Worm (Caenorhabditis elegans) whole organism, mixed stage, embryonic: ENCODE data around the gene F38A6.4.

Experiments used
- M03D4.4 ChIP-seq: sonication (generic microtip); optimal IDR thresholded peaks from 2 replicates; lab custom pipeline; 2017; ENCODE audit warnings: mild to moderate bottlenecking, missing genetic modification characterization, missing compliant biosample characterization
- blmp-1 ChIP-seq: fragments of 150-350 bp; optimal IDR thresholded peaks from 2 replicates; lab custom pipeline; 2014; ENCODE audit warnings: missing biosample characterization, missing genetic modification characterization
- ceh-39 ChIP-seq: fragments of 150-350 bp; optimal IDR thresholded peaks from 2 replicates; lab custom pipeline; 2014; ENCODE audit warnings: missing biosample characterization, missing genetic modification characterization
- ceh-43 ChIP-seq: fragments of 200-800 bp; sonication (Bioruptor generic); optimal IDR thresholded peaks from 2 replicates; lab custom pipeline; 2018; ENCODE audit warnings: mild to moderate bottlenecking, missing genetic modification characterization, moderate library complexity, missing compliant biosample characterization
- ceh-83 ChIP-seq: fragments of 200-800 bp; sonication (Bioruptor generic); optimal IDR thresholded peaks from 2 replicates; lab custom pipeline; 2018; ENCODE audit warnings: mild to moderate bottlenecking, missing genetic modification characterization, missing compliant biosample characterization
- ces-1 ChIP-seq: fragments of 150-350 bp; optimal IDR thresholded peaks from 2 replicates; lab custom pipeline; 2014; ENCODE audit warnings: missing biosample characterization, missing genetic modification reagents, missing genetic modification characterization
- cnd-1 ChIP-seq: fragments of 200-800 bp; sonication (Bioruptor generic); optimal IDR thresholded peaks from 2 replicates; lab custom pipeline; 2018; ENCODE audit warnings: mild to moderate bottlenecking, missing genetic modification characterization, missing compliant biosample characterization
- elt-1 ChIP-seq: sonication (generic microtip); optimal IDR thresholded peaks from 2 replicates; lab custom pipeline; 2017; ENCODE audit warnings: missing genetic modification characterization, mild to moderate bottlenecking, missing compliant biosample characterization, antibody characterized with exemption, moderate library complexity, borderline replicate concordance; ENCODE audit not compliant: insufficient read depth
- elt-3 ChIP-seq: fragments of 150-350 bp; optimal IDR thresholded peaks from 2 replicates; lab custom pipeline; 2014; ENCODE audit warnings: missing biosample characterization, missing genetic modification characterization
- flh-1 ChIP-seq: fragments of 200-800 bp; sonication (Bioruptor generic); optimal IDR thresholded peaks from 2 replicates; lab custom pipeline; 2018; ENCODE audit warnings: mild to moderate bottlenecking, missing genetic modification characterization, moderate library complexity, missing compliant biosample characterization
- ham-2 ChIP-seq: fragments of 200-800 bp; sonication (Bioruptor generic); optimal IDR thresholded peaks from 2 replicates; lab custom pipeline; 2018; ENCODE audit warnings: mild to moderate bottlenecking, missing genetic modification characterization, missing compliant biosample characterization
- hlh-1 ChIP-seq: fragments of 150-350 bp; optimal IDR thresholded peaks from 2 replicates; lab custom pipeline; 2014; ENCODE audit warnings: missing biosample characterization, missing genetic modification reagents, missing genetic modification characterization
- lin-13 ChIP-seq: fragments of 150-350 bp; optimal IDR thresholded peaks from 2 replicates; lab custom pipeline; 2014; ENCODE audit warnings: missing biosample characterization, missing genetic modification characterization
- lin-32 ChIP-seq: fragments of 200-800 bp; sonication (Bioruptor generic); optimal IDR thresholded peaks from 2 replicates; lab custom pipeline; 2018; ENCODE audit warnings: mild to moderate bottlenecking, missing genetic modification characterization, missing compliant biosample characterization
- lsy-2 ChIP-seq: fragments of 150-350 bp; optimal IDR thresholded peaks from 2 replicates; lab custom pipeline; 2014; ENCODE audit warnings: missing biosample characterization, missing genetic modification characterization
- mab-5 ChIP-seq: fragments of 150-350 bp; optimal IDR thresholded peaks from 2 replicates; lab custom pipeline; 2014; ENCODE audit warnings: missing biosample characterization, missing genetic modification characterization
- mep-1 ChIP-seq: fragments of 150-350 bp; optimal IDR thresholded peaks from 2 replicates; lab custom pipeline; 2017; ENCODE audit warnings: missing biosample characterization, missing genetic modification reagents, missing genetic modification characterization, inconsistent platforms
- nhr-12 ChIP-seq: fragments of 150-350 bp; optimal IDR thresholded peaks from 2 replicates; lab custom pipeline; 2014; ENCODE audit warnings: missing biosample characterization, missing genetic modification characterization
- nhr-237 ChIP-seq: fragments of 150-350 bp; optimal IDR thresholded peaks from 2 replicates; lab custom pipeline; 2014; ENCODE audit warnings: missing biosample characterization, missing genetic modification characterization
- nhr-28 ChIP-seq: fragments of 150-350 bp; optimal IDR thresholded peaks from 2 replicates; lab custom pipeline; 2014; ENCODE audit warnings: missing biosample characterization, missing genetic modification characterization
- nhr-76 ChIP-seq: sonication (generic microtip); optimal IDR thresholded peaks from 2 replicates; lab custom pipeline; 2017; ENCODE audit warnings: missing biosample characterization, missing genetic modification characterization
- pha-4 ChIP-seq: fragments of 150-350 bp; optimal IDR thresholded peaks from 2 replicates; lab custom pipeline; 2018; ENCODE audit warnings: missing biosample characterization, missing genetic modification reagents, missing genetic modification characterization
- sem-2 ChIP-seq: fragments of 200-800 bp; sonication (Bioruptor generic); optimal IDR thresholded peaks from 2 replicates; lab custom pipeline; 2018; ENCODE audit warnings: mild to moderate bottlenecking, missing genetic modification characterization, missing compliant biosample characterization
- snpc-4 ChIP-seq: fragments of 150-350 bp; optimal IDR thresholded peaks from 2 replicates; lab custom pipeline; 2014; ENCODE audit warnings: missing biosample characterization, missing genetic modification characterization
- sptf-1 ChIP-seq: sonication (generic microtip); optimal IDR thresholded peaks from 2 replicates; lab custom pipeline; 2017; ENCODE audit warnings: mild to moderate bottlenecking, missing genetic modification characterization, moderate library complexity, missing compliant biosample characterization
- tbx-8 ChIP-seq: fragments of 200-800 bp; sonication (Bioruptor generic); optimal IDR thresholded peaks from 2 replicates; lab custom pipeline; 2018; ENCODE audit warnings: mild to moderate bottlenecking, missing genetic modification characterization, moderate library complexity, missing compliant biosample characterization
- unc-120 ChIP-seq: sonication (generic microtip); optimal IDR thresholded peaks from 2 replicates; lab custom pipeline; 2017; ENCODE audit warnings: missing genetic modification characterization, missing compliant biosample characterization; ENCODE audit not compliant: poor library complexity, severe bottlenecking
- unc-39 ChIP-seq: fragments of 150-350 bp; optimal IDR thresholded peaks from 2 replicates; lab custom pipeline; 2014; ENCODE audit warnings: missing biosample characterization, missing genetic modification characterization
- unc-62 ChIP-seq: fragments of 150-350 bp; optimal IDR thresholded peaks from 2 replicates; lab custom pipeline; 2014; ENCODE audit warnings: missing biosample characterization, missing genetic modification reagents, missing genetic modification characterization
- zip-8 ChIP-seq: fragments of 150-350 bp; optimal IDR thresholded peaks from 2 replicates; lab custom pipeline; 2014; ENCODE audit warnings: missing biosample characterization, missing genetic modification characterization
- ztf-11 ChIP-seq: fragments of 150-350 bp; optimal IDR thresholded peaks from 2 replicates; lab custom pipeline; 2014; ENCODE audit warnings: missing biosample characterization, missing genetic modification characterization

F38A6.4 gene

DNA sequence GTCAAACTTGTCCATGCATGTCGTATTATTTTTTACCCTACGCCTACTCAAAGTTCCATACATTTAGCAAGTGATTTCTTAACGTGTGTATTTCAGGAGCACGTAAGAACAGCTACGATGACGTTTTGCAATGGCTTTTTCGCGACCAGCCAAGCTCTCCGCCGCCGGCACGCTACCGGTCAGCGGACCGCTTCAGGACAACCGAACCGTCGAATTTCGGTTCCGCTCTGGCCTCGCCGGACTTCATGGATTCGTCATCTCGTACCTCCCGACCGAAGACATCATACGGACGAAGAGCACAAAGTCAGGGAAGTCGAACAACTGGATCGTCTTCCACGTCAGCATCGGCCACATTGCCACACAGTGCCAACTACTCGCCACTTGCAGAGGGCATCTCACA lies 8.5 kb upstream of the F38A6.4 start:
- TF ChIP-seq snpc-4 (tag; lab: Kevin White, UChicago) (no peak), ham-2 (no peak), ceh-43 (GFP tag; lab: Kevin White, UChicago) (no peak), pha-4 (no peak), M03D4.4 (tag; lab: Kevin White, UChicago) (no peak), lin-13 (tag; lab: Kevin White, UChicago) (no peak), mep-1 (no peak), mab-5 (tag; lab: Kevin White, UChicago) (no peak), tbx-8 (no peak), cnd-1 (tag; lab: Kevin White, UChicago) (no peak), zip-8 (no peak), elt-3 (tag; lab: Kevin White, UChicago) (no peak), lsy-2 (tag; lab: Kevin White, UChicago) (no peak)

DNA sequence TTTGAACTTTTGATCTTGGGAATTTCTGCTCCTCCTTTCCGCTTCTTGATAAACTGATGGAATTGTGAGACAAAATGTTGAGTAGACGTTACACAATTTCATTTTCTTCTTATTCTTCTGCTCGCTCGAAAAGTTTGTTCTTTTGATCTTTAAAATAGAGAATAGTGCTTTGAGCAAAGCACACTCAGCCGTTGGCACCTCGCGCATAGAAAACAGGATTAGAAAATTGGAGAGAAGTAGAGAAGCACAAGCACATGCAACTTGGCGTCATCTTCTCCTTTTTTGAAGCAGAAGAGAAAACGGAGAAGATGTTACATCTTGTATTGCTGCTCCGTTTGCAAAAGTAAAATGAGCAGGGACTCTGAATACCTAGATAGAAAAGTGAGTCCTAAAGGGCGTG lies 7.0 kb upstream of the F38A6.4 start:
- TF ChIP-seq unc-62 (GFP tag; lab: Kevin White, UChicago), result peak; percentile 30
- no peak for TF ChIP-seq ceh-83 (GFP tag; lab: Kevin White, UChicago)
- no peak for TF ChIP-seq ceh-39
- peak; percentile 96 for TF ChIP-seq ces-1 (GFP tag; lab: Kevin White, UChicago)
- TF ChIP-seq hlh-1 (tag; lab: Kevin White, UChicago), result no peak
- no peak for TF ChIP-seq M03D4.4 (tag; lab: Kevin White, UChicago)
- TF ChIP-seq nhr-76, result no peak
- TF ChIP-seq lin-13 (tag; lab: Kevin White, UChicago), result no peak
- TF ChIP-seq mep-1, result peak; percentile 33
- no peak for TF ChIP-seq flh-1 (GFP tag; lab: Kevin White, UChicago)

DNA sequence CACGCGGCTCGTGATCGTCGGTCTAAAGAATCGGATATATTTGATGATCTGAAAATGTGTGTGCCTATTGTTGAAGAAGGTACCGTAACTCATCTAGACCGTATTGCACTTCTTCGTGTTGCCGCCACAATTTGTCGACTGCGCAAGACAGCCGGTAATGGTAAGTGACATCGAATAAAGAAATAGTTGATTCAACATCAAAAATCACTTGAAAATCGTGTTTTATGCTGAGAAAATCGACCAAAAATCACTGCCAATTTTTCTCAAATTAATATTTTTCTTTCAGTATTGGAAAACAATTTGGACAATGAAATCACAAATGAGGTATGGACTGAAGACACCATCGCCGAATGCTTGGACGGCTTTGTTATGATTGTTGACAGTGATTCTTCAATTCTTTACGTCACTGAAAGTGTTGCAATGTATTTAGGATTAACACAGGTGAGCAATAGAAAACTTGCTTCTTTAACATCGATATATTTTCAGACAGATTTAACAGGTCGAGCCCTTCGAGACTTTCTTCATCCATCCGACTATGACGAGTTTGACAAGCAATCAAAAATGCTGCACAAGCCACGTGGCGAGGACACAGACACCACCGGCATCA lies 6.3 kb upstream of the F38A6.4 start:
- TF ChIP-seq tbx-8 (no peak), lin-13 (tag; lab: Kevin White, UChicago) (no peak), elt-3 (tag; lab: Kevin White, UChicago) (no peak), sem-2 (GFP tag; lab: Kevin White, UChicago) (no peak), unc-39 (no peak), hlh-1 (tag; lab: Kevin White, UChicago) (no peak), pha-4 (no peak), blmp-1 (tag; lab: Kevin White, UChicago) (no peak), nhr-28 (tag; lab: Kevin White, UChicago) (no peak), ces-1 (GFP tag; lab: Kevin White, UChicago) (no peak), lsy-2 (tag; lab: Kevin White, UChicago) (no peak), nhr-12 (tag; lab: Kevin White, UChicago) (no peak), ztf-11 (tag; lab: Kevin White, UChicago) (no peak), ceh-43 (GFP tag; lab: Kevin White, UChicago) (no peak), elt-1 (no peak), lin-32 (GFP tag; lab: Kevin White, UChicago) (no peak), mab-5 (tag; lab: Kevin White, UChicago) (no peak), ceh-39 (no peak)

DNA sequence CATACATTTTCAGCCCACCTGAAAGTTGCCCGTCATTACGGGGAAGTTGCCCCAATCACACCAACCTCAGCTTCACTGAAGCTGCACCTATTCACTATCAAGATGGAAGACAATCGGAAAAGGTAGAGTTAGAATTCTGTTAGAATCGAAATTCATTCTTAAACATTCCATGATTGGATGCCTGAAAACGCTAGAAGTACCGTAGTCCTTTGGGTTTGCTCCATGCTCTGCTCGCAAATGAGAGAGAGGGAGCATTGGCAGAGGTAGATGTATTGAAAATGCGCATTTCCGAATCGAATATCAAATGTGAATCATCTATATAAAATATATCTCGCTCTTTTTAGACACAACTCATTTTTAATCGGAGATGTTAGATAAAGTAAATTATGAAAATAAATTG lies 5.2 kb upstream of the F38A6.4 start, which contains the start of gene hif-1:
Gene hif-1, plus strand, starts transcription at position 8 of the 400 bp plus-strand sequence.
- TF ChIP-seq sem-2 (GFP tag; lab: Kevin White, UChicago), result no peak
- no peak for TF ChIP-seq elt-3 (tag; lab: Kevin White, UChicago)
- TF ChIP-seq snpc-4 (tag; lab: Kevin White, UChicago), result no peak
- no peak for TF ChIP-seq unc-62 (GFP tag; lab: Kevin White, UChicago)
- no peak for TF ChIP-seq nhr-237 (tag; lab: Kevin White, UChicago)
- TF ChIP-seq unc-120 (tag; lab: Kevin White, UChicago), result no peak
- no peak for TF ChIP-seq lsy-2 (tag; lab: Kevin White, UChicago)
- TF ChIP-seq lin-32 (GFP tag; lab: Kevin White, UChicago), result no peak
- no peak for TF ChIP-seq ceh-83 (GFP tag; lab: Kevin White, UChicago)
- TF ChIP-seq hlh-1 (tag; lab: Kevin White, UChicago), result no peak
- no peak for TF ChIP-seq sptf-1 (tag; lab: Kevin White, UChicago)
- TF ChIP-seq cnd-1 (tag; lab: Kevin White, UChicago), result no peak
